Worm (Caenorhabditis elegans) whole organism, late embryonic: ENCODE results near the gene ZK353.2.

Source experiments
- che-1 ChIP-seq: sonication (generic microtip); optimal IDR thresholded peaks from 2 replicates; lab custom pipeline; 2016; ENCODE audit warnings: mild to moderate bottlenecking, missing genetic modification characterization, missing compliant biosample characterization
- nhr-11 ChIP-seq: fragments of 150-350 bp; optimal IDR thresholded peaks from 2 replicates; lab custom pipeline; 2014; ENCODE audit warnings: missing biosample characterization, missing genetic modification characterization
- pag-3 ChIP-seq: sonication (generic microtip); optimal IDR thresholded peaks from 2 replicates; lab custom pipeline; 2016; ENCODE audit warnings: missing compliant biosample characterization, missing genetic modification characterization, borderline replicate concordance
- sox-4 ChIP-seq: sonication (generic microtip); optimal IDR thresholded peaks from 2 replicates; lab custom pipeline; 2017; ENCODE audit warnings: mild to moderate bottlenecking, missing genetic modification characterization, inconsistent platforms, missing compliant biosample characterization
- tbx-2 ChIP-seq: sonication (generic microtip); optimal IDR thresholded peaks from 2 replicates; lab custom pipeline; 2016; ENCODE audit warnings: missing genetic modification characterization, missing compliant biosample characterization
- unc-86 ChIP-seq: sonication (generic microtip); optimal IDR thresholded peaks from 2 replicates; lab custom pipeline; 2016; ENCODE audit warnings: missing genetic modification characterization, missing compliant biosample characterization
- zip-5 ChIP-seq: sonication (generic microtip); optimal IDR thresholded peaks from 2 replicates; lab custom pipeline; 2016; ENCODE audit warnings: missing genetic modification characterization, missing compliant biosample characterization

ce11 chrIII:8363253-8364061 lies 35.1 kb upstream of the ZK353.2 start, which contains the start of gene R05D3.3:
- TF ChIP-seq nhr-11 (tag; lab: Kevin White, UChicago), result no peak
- TF ChIP-seq tbx-2 (tag; lab: Kevin White, UChicago), result no peak
- TF ChIP-seq unc-86, result no peak
- no peak for TF ChIP-seq zip-5
- TF ChIP-seq che-1 (tag; lab: Kevin White, UChicago), result no peak
- no peak for TF ChIP-seq sox-4
- TF ChIP-seq pag-3, result no peak
